Fruit fly (Drosophila melanogaster) whole organism, embryonic: ENCODE results near the gene CG14196.
A peak's percentile ranks its signal among the peaks of the same experiment; 100 is the strongest.

ENCODE experiments used
- CG10431 ChIP-seq: fragments of 200-800 bp; sonication (Bioruptor generic); optimal IDR thresholded peaks from 3 replicates; lab custom pipeline; 2018; ENCODE audit warnings: missing biosample characterization, mild to moderate bottlenecking, missing genetic modification characterization
- CG13424 ChIP-seq: fragments of 200-800 bp; sonication (Bioruptor generic); optimal IDR thresholded peaks from 2 replicates; lab custom pipeline; 2019; ENCODE audit warnings: missing biosample characterization, mild to moderate bottlenecking, missing genetic modification characterization, moderate library complexity
- CG14441 ChIP-seq: fragments of 200-800 bp; sonication (Bioruptor generic); IDR thresholded peaks from 2 replicates; pipeline ENCODE4 v1.3.6; 2022; ENCODE audit warnings: missing biosample characterization, missing genetic modification characterization
- CG17186 ChIP-seq: fragments of 200-800 bp; sonication (Bioruptor generic); optimal IDR thresholded peaks from 3 replicates; lab custom pipeline; 2017; ENCODE audit warnings: missing biosample characterization, missing genetic modification reagents, missing genetic modification characterization
- CG30403 ChIP-seq: fragments of 200-800 bp; sonication (Bioruptor generic); optimal IDR thresholded peaks from 3 replicates; lab custom pipeline; 2016; ENCODE audit warnings: missing biosample characterization, missing genetic modification characterization
- CG3065 ChIP-seq: fragments of 200-800 bp; sonication (Bioruptor generic); optimal IDR thresholded peaks from 2 replicates; lab custom pipeline; 2016; ENCODE audit warnings: missing biosample characterization, missing genetic modification characterization
- CG4360 ChIP-seq: fragments of 200-800 bp; sonication (Bioruptor generic); IDR thresholded peaks from 2 replicates; pipeline ENCODE4 v1.3.6; 2022; ENCODE audit warnings: missing biosample characterization, missing genetic modification characterization
- CG6175 ChIP-seq: fragments of 200-800 bp; sonication (Bioruptor generic); IDR thresholded peaks from 3 replicates; pipeline ENCODE4 v1.3.6; 2022; ENCODE audit warnings: missing biosample characterization, missing genetic modification characterization
- Camta ChIP-seq: fragments of 200-800 bp; sonication (Bioruptor generic); optimal IDR thresholded peaks from 2 replicates; lab custom pipeline; 2016; ENCODE audit warnings: missing biosample characterization, missing genetic modification characterization
- Dll ChIP-seq: fragments of 200-800 bp; sonication (Bioruptor generic); IDR thresholded peaks from 4 replicates; pipeline ENCODE4 v1.3.6; 2022; ENCODE audit warnings: missing biosample characterization, missing genetic modification characterization; ENCODE audit not compliant: partially characterized antibody
- HHEX ChIP-seq: fragments of 200-800 bp; sonication (Bioruptor generic); optimal IDR thresholded peaks from 3 replicates; lab custom pipeline; 2017; ENCODE audit warnings: missing biosample characterization, mild to moderate bottlenecking, missing genetic modification characterization, missing genetic modification reagents
- Mad ChIP-seq: fragments of 200-800 bp; sonication (Bioruptor generic); optimal IDR thresholded peaks from 2 replicates; lab custom pipeline; 2016; ENCODE audit warnings: missing biosample characterization, missing genetic modification characterization
- Med ChIP-seq: fragments of 200-800 bp; sonication (Bioruptor generic); peaks from one replicate; lab custom pipeline; 2016; ENCODE audit warnings: missing biosample characterization, missing genetic modification characterization, mild to moderate bottlenecking, inconsistent platforms, moderate library complexity
- NC2β ChIP-seq: fragments of 200-800 bp; sonication (Bioruptor generic); optimal IDR thresholded peaks from 2 replicates; lab custom pipeline; 2016; ENCODE audit warnings: missing biosample characterization, missing genetic modification characterization
- Sox100B ChIP-seq: fragments of 200-800 bp; sonication (Bioruptor generic); optimal IDR thresholded peaks from 3 replicates; lab custom pipeline; 2018; ENCODE audit warnings: missing biosample characterization, mild to moderate bottlenecking, missing genetic modification characterization
- bcd ChIP-seq: fragments of 200-800 bp; sonication (Bioruptor generic); optimal IDR thresholded peaks from 2 replicates; lab custom pipeline; 2017; ENCODE audit warnings: missing biosample characterization, mild to moderate bottlenecking, missing genetic modification characterization
- br ChIP-seq: fragments of >200 bp; optimal IDR thresholded peaks from 2 replicates; lab custom pipeline; 2017
- bsh ChIP-seq, 2 experiments: fragments of 200-800 bp; sonication (Bioruptor generic); optimal IDR thresholded peaks; 2 replicates each; lab custom pipeline; 2017 to 2018; ENCODE audit warnings: mild to moderate bottlenecking in 2 of 2, missing biosample characterization in 2 of 2, missing genetic modification characterization in 2 of 2, moderate library complexity in 1 of 2
- cg ChIP-seq: fragments of 200-800 bp; sonication (Bioruptor generic); optimal IDR thresholded peaks from 3 replicates; lab custom pipeline; 2019; ENCODE audit warnings: missing biosample characterization, mild to moderate bottlenecking, missing genetic modification characterization, moderate library complexity
- crol ChIP-seq: fragments of 200-800 bp; sonication (Bioruptor generic); IDR thresholded peaks from 2 replicates; pipeline ENCODE4 v1.3.6; 2022; ENCODE audit warnings: missing biosample characterization, missing genetic modification characterization
- grau ChIP-seq: fragments of 200-800 bp; optimal IDR thresholded peaks from 3 replicates; lab custom pipeline; 2019; ENCODE audit warnings: missing biosample characterization, mild to moderate bottlenecking, missing genetic modification characterization, moderate library complexity
- inv ChIP-seq: fragments of 200-800 bp; sonication (Bioruptor generic); IDR thresholded peaks from 2 replicates; pipeline ENCODE4 v1.3.6; 2022; ENCODE audit warnings: missing biosample characterization, missing genetic modification characterization; ENCODE audit not compliant: partially characterized antibody
- maf-S ChIP-seq: fragments of 200-800 bp; sonication (Bioruptor generic); optimal IDR thresholded peaks from 2 replicates; lab custom pipeline; 2016; ENCODE audit warnings: missing biosample characterization, missing genetic modification characterization
- mld ChIP-seq: fragments of 200-800 bp; sonication (Bioruptor generic); IDR thresholded peaks from 3 replicates; pipeline ENCODE4 v1.3.6; 2022; ENCODE audit warnings: missing biosample characterization, missing genetic modification characterization; ENCODE audit not compliant: partially characterized antibody
- nerfin-2 ChIP-seq: fragments of 200-800 bp; sonication (Bioruptor generic); IDR thresholded peaks from 2 replicates; pipeline ENCODE4 v1.3.6; 2022; ENCODE audit warnings: missing biosample characterization, missing genetic modification characterization; ENCODE audit not compliant: partially characterized antibody
- pum ChIP-seq: fragments of 200-800 bp; sonication (Bioruptor generic); optimal IDR thresholded peaks from 2 replicates; lab custom pipeline; 2016; ENCODE audit warnings: missing biosample characterization, missing genetic modification characterization
- stc ChIP-seq: fragments of 200-800 bp; sonication (Bioruptor generic); IDR thresholded peaks from 2 replicates; pipeline ENCODE4 v1.3.6; 2022; ENCODE audit warnings: missing biosample characterization, missing genetic modification characterization
- tx ChIP-seq: fragments of 200-800 bp; sonication (Bioruptor generic); optimal IDR thresholded peaks from 2 replicates; lab custom pipeline; 2016; ENCODE audit warnings: missing biosample characterization, missing genetic modification characterization
- wor ChIP-seq: fragments of 200-800 bp; sonication (Bioruptor generic); IDR thresholded peaks from 2 replicates; pipeline ENCODE4 v1.3.6; 2022; ENCODE audit warnings: missing biosample characterization, missing genetic modification characterization
- zf30C ChIP-seq: fragments of 200-800 bp; sonication (Bioruptor generic); optimal IDR thresholded peaks from 3 replicates; lab custom pipeline; 2018; ENCODE audit warnings: missing biosample characterization, mild to moderate bottlenecking, missing genetic modification characterization

Gene CG14196

dm6 chrX:19187624-19188085, 54.0 kb downstream of the CG14196 start, which contains the start of gene Mec2 (continued):
- TF ChIP-seq bsh (GFP tag; optimal IDR thresholded peaks at IDR 0.05; lab: Kevin White, UChicago) (peak; percentile 17 to 70), CG10431 (no peak), bcd (GFP tag; lab: Kevin White, UChicago) (peak; percentile 16), cg (no peak), crol (no peak), Med (GFP tag; lab: Kevin White, UChicago) (peak; percentile 94), CG4360 (GFP tag; lab: Robert Waterston, UW) (no peak), stc (GFP tag; lab: Robert Waterston, UW) (0 out of 2 replicates have a peak, but pooled peaks have one; percentile 19), CG13424 (tag; lab: Kevin White, UChicago) (peak; percentile 1), br (no peak), grau (tag; lab: Kevin White, UChicago) (peak; percentile 59), Dll (no peak), zf30C (GFP tag; lab: Kevin White, UChicago) (peak; percentile 66), wor (GFP tag; lab: Robert Waterston, UW) (peak; percentile 34; the same call in 1 of the 2 replicates), Sox100B (GFP tag; lab: Kevin White, UChicago) (no peak), CG3065 (GFP tag; lab: Kevin White, UChicago) (no peak), maf-S (GFP tag; lab: Kevin White, UChicago) (peak; percentile 35), Camta (no peak), nerfin-2 (no peak), CG6175 (GFP tag; lab: Robert Waterston, UW) (no peak), tx (peak; percentile 46), pum (GFP tag; lab: Kevin White, UChicago) (peak; percentile 23), Mad (GFP tag; lab: Kevin White, UChicago) (peak; percentile 1), CG30403 (GFP tag; lab: Kevin White, UChicago) (peak; percentile 47), CG14441 (GFP tag; lab: Robert Waterston, UW) (peak; percentile 76), CG17186 (GFP tag; lab: Kevin White, UChicago) (no peak), inv (GFP tag; lab: Robert Waterston, UW) (no peak), NC2β (GFP tag; lab: Kevin White, UChicago) (peak; percentile 5), mld (GFP tag; lab: Robert Waterston, UW) (no peak), HHEX (GFP tag; lab: Kevin White, UChicago) (no peak)
